Worm (Caenorhabditis elegans): ENCODE results near the gene age-1.
"Not testable (repeated sequence)": the region's sequence is repeated elsewhere in the genome, so short reads cannot be mapped to it uniquely, and the experiment has no call there.

DNA sequence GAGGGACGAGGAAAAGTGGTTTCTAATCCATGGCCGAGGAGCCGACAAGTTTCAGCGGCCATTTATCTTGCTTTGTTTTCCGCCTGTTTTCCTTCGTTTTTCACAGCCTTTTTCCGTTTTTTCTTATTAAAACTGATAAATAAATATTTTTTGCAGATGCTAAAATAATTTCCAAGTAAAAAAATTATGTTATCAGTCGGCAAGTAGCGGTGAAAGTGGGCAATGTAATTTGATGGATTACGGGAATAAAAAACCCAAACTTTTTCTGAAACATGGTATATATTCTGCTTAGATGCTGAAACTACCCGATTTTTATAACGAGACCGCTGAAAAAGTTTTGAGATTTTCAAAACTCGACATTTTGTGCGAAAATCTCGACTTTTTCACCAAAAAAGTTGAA, 25.1 kb upstream of the age-1 start, which contains the start of gene dhgd-1:
- not testable (repeated sequence) for TF ChIP-seq fkh-10 (GFP tag; optimal IDR thresholded peaks at IDR 0.05); nhr-11 (tag; optimal IDR thresholded peaks at IDR 0.05); ceh-14 (tag; optimal IDR thresholded peaks at IDR 0.05); pha-4 (tag; optimal IDR thresholded peaks at IDR 0.05); Y22D7AL.16 (tag; optimal IDR thresholded peaks at IDR 0.05); hlh-6 (tag; optimal IDR thresholded peaks at IDR 0.05); lim-6 (tag; optimal IDR thresholded peaks at IDR 0.05); ceh-22 (tag; optimal IDR thresholded peaks at IDR 0.05); ama-1 (optimal IDR thresholded peaks at IDR 0.05); pros-1 (tag; optimal IDR thresholded peaks at IDR 0.05); pqm-1 (tag; optimal IDR thresholded peaks at IDR 0.05); rnt-1 (tag; optimal IDR thresholded peaks at IDR 0.05); ceh-31 (tag; optimal IDR thresholded peaks at IDR 0.05)

Measured in whole organism, late embryonic.